Fruit fly (Drosophila melanogaster) whole organism, embryonic: Measurements from ENCODE around the gene Osi21.

Experiments used
- Bdp1 ChIP-seq: fragments of 200-800 bp; sonication (Bioruptor generic); optimal IDR thresholded peaks from 3 replicates; lab custom pipeline; 2016; ENCODE audit warnings: missing biosample characterization, missing genetic modification characterization
- eyg ChIP-seq: fragments of 200-800 bp; sonication (Bioruptor generic); optimal IDR thresholded peaks from 3 replicates; lab custom pipeline; 2016; ENCODE audit warnings: missing biosample characterization, missing genetic modification characterization
- fu2 ChIP-seq: fragments of 200-800 bp; sonication (Bioruptor generic); optimal IDR thresholded peaks from 2 replicates; lab custom pipeline; 2016; ENCODE audit warnings: missing biosample characterization, missing genetic modification characterization
- gsb ChIP-seq: fragments of 200-800 bp; sonication (Bioruptor generic); IDR thresholded peaks from 2 replicates; pipeline ENCODE4 v1.3.6; 2022; ENCODE audit warnings: missing biosample characterization, missing genetic modification characterization
- kay ChIP-seq: fragments of 200-800 bp; sonication (Bioruptor generic); optimal IDR thresholded peaks from 2 replicates; lab custom pipeline; 2016; ENCODE audit warnings: missing biosample characterization, missing genetic modification characterization

DNA sequence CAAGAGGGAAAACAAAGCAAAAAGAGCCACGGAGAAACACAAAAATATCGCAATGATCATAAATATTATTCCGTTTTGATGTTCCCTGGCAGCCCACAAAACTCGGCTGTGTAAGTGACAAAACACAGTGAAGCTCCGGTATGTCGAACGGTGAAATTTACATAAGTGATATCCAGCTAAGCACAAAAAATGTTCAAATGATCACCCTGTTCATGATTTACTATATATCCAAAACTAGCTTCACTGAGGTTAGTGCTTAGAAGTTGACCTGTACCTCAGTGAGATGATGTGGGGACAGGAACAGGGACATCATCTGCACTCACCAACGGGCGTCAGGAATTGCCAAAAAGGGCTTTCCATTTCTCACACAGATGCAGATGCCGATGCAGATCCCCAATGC is 20.6 kb upstream of the Osi21 start:
- TF ChIP-seq eyg (no peak), gsb (no peak), fu2 (GFP tag; lab: Kevin White, UChicago) (no peak), Bdp1 (GFP tag; lab: Kevin White, UChicago) (no peak), kay (GFP tag; lab: Kevin White, UChicago) (no peak)
